Fruit fly (Drosophila melanogaster) Kc167 (cell line): Measurements from ENCODE around the gene CG7276.

Source experiments
- Myc ChIP-seq: fragments of >200 bp; optimal IDR thresholded peaks from 2 replicates; lab custom pipeline; 2017; ENCODE audit warnings: missing external identifiers
- h ChIP-seq: fragments of >200 bp; optimal IDR thresholded peaks from 3 replicates; lab custom pipeline; 2018; ENCODE audit warnings: missing external identifiers
- ttk ChIP-seq: sonication (Bioruptor generic); optimal IDR thresholded peaks from 2 replicates; lab custom pipeline; 2017; ENCODE audit warnings: missing external identifiers

dm6 chr3L:15509398-15509797, 11.4 kb downstream of the CG7276 start, which contains the start of the genes gdl and gdl-ORF39:
- TF ChIP-seq Myc (lab: Kevin White, UChicago) (no peak), h (no peak), ttk (lab: Kevin White, UChicago) (no peak)
